Fruit fly (Drosophila melanogaster) whole organism: Measurements from ENCODE around the gene svp.

Experiments used
- CG8478 ChIP-seq: fragments of >200 bp; optimal IDR thresholded peaks from 2 replicates; lab custom pipeline; 2018; ENCODE audit warnings: inconsistent platforms
- Dll ChIP-seq: fragments of >200 bp; optimal IDR thresholded peaks from 2 replicates; lab custom pipeline; 2017
- EcR ChIP-seq, 2 experiments: fragments of >200 bp; optimal IDR thresholded peaks; 2 replicates each; lab custom pipeline; 2017; ENCODE audit warnings: missing biosample characterization in 2 of 2, missing genetic modification characterization in 2 of 2, missing genetic modification reagents in 2 of 2
- pan ChIP-seq: fragments of >200 bp; optimal IDR thresholded peaks from 2 replicates; lab custom pipeline; 2017
- psq ChIP-seq: fragments of >200 bp; optimal IDR thresholded peaks from 2 replicates; lab custom pipeline; 2017
- usp ChIP-seq: fragments of >200 bp; optimal IDR thresholded peaks from 2 replicates; lab custom pipeline; 2017; ENCODE audit warnings: missing biosample characterization, missing genetic modification characterization, mixed read lengths

svp gene

dm6 chr3R:12301528-12301927 lies 43.0 kb downstream of the svp start:
- TF ChIP-seq Dll (lab: Kevin White, UChicago) (no peak), CG8478 (no peak), pan (lab: Kevin White, UChicago) (no peak), EcR (GFP tag; optimal IDR thresholded peaks at IDR 0.05; lab: Kevin White, UChicago) (no peak), usp (GFP tag; lab: Kevin White, UChicago) (no peak), psq (no peak)

- TF ChIP-seq pan (lab: Kevin White, UChicago): no peak
- TF ChIP-seq usp (GFP tag; lab: Kevin White, UChicago): no peak
- no peak for TF ChIP-seq Dll (lab: Kevin White, UChicago)
- no peak for TF ChIP-seq CG8478
Observed at dm6 chr3R:12302915-12303314, 44.4 kb downstream of the svp start.

dm6 chr3R:12307569-12307968 lies 49.0 kb downstream of the svp start:
- no peak for TF ChIP-seq pan (lab: Kevin White, UChicago)
- no peak for TF ChIP-seq psq
- no peak for TF ChIP-seq Dll (lab: Kevin White, UChicago)
- TF ChIP-seq EcR (GFP tag; optimal IDR thresholded peaks at IDR 0.05; lab: Kevin White, UChicago): no peak
- no peak for TF ChIP-seq usp (GFP tag; lab: Kevin White, UChicago)
- no peak for TF ChIP-seq CG8478

- no peak for TF ChIP-seq CG8478
- TF ChIP-seq pan (lab: Kevin White, UChicago): no peak
- TF ChIP-seq EcR (GFP tag; optimal IDR thresholded peaks at IDR 0.05; lab: Kevin White, UChicago): no peak
- no peak for TF ChIP-seq usp (GFP tag; lab: Kevin White, UChicago)
- TF ChIP-seq psq: no peak
- TF ChIP-seq Dll (lab: Kevin White, UChicago): no peak
Observed at dm6 chr3R:12311053-12311452, 52.5 kb downstream of the svp start, which contains the start of gene CG4066. Gene CG4066, plus strand, starts transcription at chr3R:12311353.

- TF ChIP-seq usp (GFP tag; lab: Kevin White, UChicago): no peak
Observed at dm6 chr3R:12314236-12314635, 55.7 kb downstream of the svp start.

- no peak for TF ChIP-seq EcR (GFP tag; optimal IDR thresholded peaks at IDR 0.05; lab: Kevin White, UChicago)
- TF ChIP-seq usp (GFP tag; lab: Kevin White, UChicago): no peak
- no peak for TF ChIP-seq CG8478
- no peak for TF ChIP-seq Dll (lab: Kevin White, UChicago)
- TF ChIP-seq psq: no peak
- no peak for TF ChIP-seq pan (lab: Kevin White, UChicago)
Observed at dm6 chr3R:12315455-12315854, 56.9 kb downstream of the svp start.

dm6 chr3R:12316420-12316819 lies 57.9 kb downstream of the svp start:
- TF ChIP-seq psq (no peak), CG8478 (no peak), usp (GFP tag; lab: Kevin White, UChicago) (no peak), Dll (lab: Kevin White, UChicago) (no peak), pan (lab: Kevin White, UChicago) (no peak), EcR (GFP tag; optimal IDR thresholded peaks at IDR 0.05; lab: Kevin White, UChicago) (no peak)

dm6 chr3R:12317325-12317724 lies 58.8 kb downstream of the svp start:
- no peak for TF ChIP-seq EcR (GFP tag; optimal IDR thresholded peaks at IDR 0.05; lab: Kevin White, UChicago)

dm6 chr3R:12323221-12323620 lies 64.7 kb downstream of the svp start, which contains the start of gene CG10013:
Gene CG10013, plus strand, starts transcription at chr3R:12323521.
- TF ChIP-seq Dll (lab: Kevin White, UChicago) (no peak), usp (GFP tag; lab: Kevin White, UChicago) (no peak), EcR (GFP tag; optimal IDR thresholded peaks at IDR 0.05; lab: Kevin White, UChicago) (no peak), pan (lab: Kevin White, UChicago) (no peak), psq (no peak), CG8478 (no peak)

- TF ChIP-seq Dll (lab: Kevin White, UChicago) (no peak), pan (lab: Kevin White, UChicago) (no peak)
Observed at dm6 chr3R:12326855-12327254, 68.3 kb downstream of the svp start.

- TF ChIP-seq pan (lab: Kevin White, UChicago): no peak
- TF ChIP-seq EcR (GFP tag; optimal IDR thresholded peaks at IDR 0.05; lab: Kevin White, UChicago): no peak
- TF ChIP-seq psq: no peak
- no peak for TF ChIP-seq Dll (lab: Kevin White, UChicago)
- no peak for TF ChIP-seq usp (GFP tag; lab: Kevin White, UChicago)
- no peak for TF ChIP-seq CG8478
Observed at dm6 chr3R:12329827-12330226, 71.3 kb downstream of the svp start.

- no peak for TF ChIP-seq pan (lab: Kevin White, UChicago)
- no peak for TF ChIP-seq psq
- TF ChIP-seq usp (GFP tag; lab: Kevin White, UChicago): no peak
- TF ChIP-seq CG8478: no peak
- no peak for TF ChIP-seq EcR (GFP tag; optimal IDR thresholded peaks at IDR 0.05; lab: Kevin White, UChicago)
- no peak for TF ChIP-seq Dll (lab: Kevin White, UChicago)
Observed at dm6 chr3R:12341374-12341773, 82.8 kb downstream of the svp start, which contains the start of gene Sgsf. Gene Sgsf, plus strand, starts transcription at chr3R:12341674.

dm6 chr3R:12344914-12345549 lies 86.5 kb downstream of the svp start:
- TF ChIP-seq Dll (lab: Kevin White, UChicago) (no peak), EcR (GFP tag; optimal IDR thresholded peaks at IDR 0.05; lab: Kevin White, UChicago) (no peak), CG8478 (no peak), psq (no peak), usp (GFP tag; lab: Kevin White, UChicago) (no peak), pan (lab: Kevin White, UChicago) (no peak)
